Worm (Caenorhabditis elegans) whole organism, young adult: ENCODE measurements around the gene F13H8.3.

ENCODE experiments used
- B0019.2 ChIP-seq: fragments of 200-800 bp; sonication (Bioruptor generic); conservative IDR thresholded peaks from 2 replicates; pipeline ENCODE4 v1.3.6; 2022; ENCODE audit warnings: missing genetic modification reagents, missing genetic modification characterization, missing compliant biosample characterization
- B0035.1 ChIP-seq: sonication (generic microtip); optimal IDR thresholded peaks from 2 replicates; lab custom pipeline; 2016; ENCODE audit warnings: missing genetic modification characterization, mild to moderate bottlenecking, missing compliant biosample characterization, missing genotype, missing genetic modification reagents
- B0336.3 ChIP-seq: fragments of 200-800 bp; sonication (Bioruptor generic); IDR thresholded peaks from 2 replicates; pipeline ENCODE4 v1.3.6; 2022; ENCODE audit warnings: missing genetic modification characterization, missing compliant biosample characterization
- C17E4.6 ChIP-seq: fragments of 200-800 bp; sonication (Bioruptor generic); IDR thresholded peaks from 2 replicates; pipeline ENCODE4 v1.3.6; 2022; ENCODE audit warnings: missing genetic modification reagents, missing genetic modification characterization, missing compliant biosample characterization
- D2030.7 ChIP-seq: fragments of 200-800 bp; sonication (Bioruptor generic); IDR thresholded peaks from 2 replicates; pipeline ENCODE4 v1.3.6; 2022; ENCODE audit warnings: missing genetic modification reagents, missing genetic modification characterization, missing compliant biosample characterization
- F10E7.11 ChIP-seq: sonication (generic microtip); optimal IDR thresholded peaks from 2 replicates; lab custom pipeline; 2017; ENCODE audit warnings: mild to moderate bottlenecking, missing genetic modification characterization, moderate library complexity, missing compliant biosample characterization
- F23B12.7 ChIP-seq: sonication (generic microtip); optimal IDR thresholded peaks from 2 replicates; lab custom pipeline; 2017; ENCODE audit warnings: missing genetic modification characterization, mild to moderate bottlenecking, missing compliant biosample characterization, antibody characterized with exemption, moderate library complexity; ENCODE audit not compliant: insufficient read depth
- F37B4.10 ChIP-seq: fragments of 200-800 bp; sonication (Bioruptor generic); IDR thresholded peaks from 2 replicates; pipeline ENCODE4 v1.3.6; 2022; ENCODE audit warnings: missing genetic modification characterization, missing compliant biosample characterization
- F49E8.2 ChIP-seq: sonication (generic microtip); optimal IDR thresholded peaks from 3 replicates; lab custom pipeline; 2017; ENCODE audit warnings: missing genetic modification characterization, mild to moderate bottlenecking, missing compliant biosample characterization, antibody characterized with exemption, moderate library complexity; ENCODE audit not compliant: insufficient read depth
- K12H6.12 ChIP-seq: fragments of 200-800 bp; sonication (Bioruptor generic); optimal IDR thresholded peaks from 2 replicates; lab custom pipeline; 2018; ENCODE audit warnings: mild to moderate bottlenecking, missing genetic modification characterization, missing compliant biosample characterization
- Y53G8AR.9 ChIP-seq: fragments of 200-800 bp; sonication (Bioruptor generic); conservative IDR thresholded peaks from 2 replicates; pipeline ENCODE4 v1.3.6; 2022; ENCODE audit warnings: missing genetic modification reagents, missing genetic modification characterization, missing compliant biosample characterization
- akir-1 ChIP-seq: fragments of 200-800 bp; sonication (Bioruptor generic); optimal IDR thresholded peaks from 2 replicates; lab custom pipeline; 2018; ENCODE audit warnings: mild to moderate bottlenecking, missing genetic modification characterization, moderate library complexity, missing compliant biosample characterization
- aptf-3 ChIP-seq: fragments of 200-800 bp; sonication (Bioruptor generic); IDR thresholded peaks from 2 replicates; pipeline ENCODE4 v1.3.6; 2022; ENCODE audit warnings: missing genetic modification characterization, missing compliant biosample characterization
- atf-7 ChIP-seq: sonication (generic microtip); optimal IDR thresholded peaks from 2 replicates; lab custom pipeline; 2017; ENCODE audit warnings: mild to moderate bottlenecking, missing genetic modification characterization, missing compliant biosample characterization
- athp-1 ChIP-seq: sonication (generic microtip); optimal IDR thresholded peaks from 2 replicates; lab custom pipeline; 2017; ENCODE audit warnings: mild to moderate bottlenecking, missing genetic modification characterization, missing compliant biosample characterization
- bed-2 ChIP-seq: fragments of 200-800 bp; sonication (Bioruptor generic); IDR thresholded peaks from 2 replicates; pipeline ENCODE4 v1.3.6; 2022; ENCODE audit warnings: missing genetic modification reagents, missing genetic modification characterization, missing compliant biosample characterization
- cebp-2 ChIP-seq: fragments of 200-800 bp; sonication (Bioruptor generic); IDR thresholded peaks from 2 replicates; pipeline ENCODE4 v1.3.6; 2022; ENCODE audit warnings: missing genetic modification characterization, missing compliant biosample characterization
- ceh-27 ChIP-seq: fragments of 200-800 bp; sonication (Bioruptor generic); optimal IDR thresholded peaks from 2 replicates; lab custom pipeline; 2018; ENCODE audit warnings: mild to moderate bottlenecking, missing genetic modification characterization, moderate library complexity, missing compliant biosample characterization
- ceh-91 ChIP-seq: fragments of 200-800 bp; sonication (Bioruptor generic); IDR thresholded peaks from 2 replicates; pipeline ENCODE4 v1.3.6; 2022; ENCODE audit warnings: missing genetic modification reagents, missing genetic modification characterization, missing compliant biosample characterization
- chd-7 ChIP-seq: sonication (generic microtip); optimal IDR thresholded peaks from 2 replicates; lab custom pipeline; 2016; ENCODE audit warnings: mild to moderate bottlenecking, missing genetic modification characterization, moderate library complexity, missing compliant biosample characterization
- dox-1 ChIP-seq: fragments of 200-800 bp; sonication (Bioruptor generic); IDR thresholded peaks from 2 replicates; pipeline ENCODE4 v1.3.6; 2022; ENCODE audit warnings: missing genetic modification reagents, missing genetic modification characterization, missing compliant biosample characterization
- efl-1 ChIP-seq: fragments of 150-350 bp; optimal IDR thresholded peaks from 2 replicates; lab custom pipeline; 2014; ENCODE audit warnings: missing biosample characterization, missing genetic modification reagents, missing genetic modification characterization
- egl-18 ChIP-seq: fragments of 200-800 bp; sonication (Bioruptor generic); IDR thresholded peaks from 2 replicates; pipeline ENCODE4 v1.3.6; 2022; ENCODE audit warnings: missing genetic modification reagents, missing genetic modification characterization, missing compliant biosample characterization
- egrh-3 ChIP-seq: fragments of 200-800 bp; sonication (Bioruptor generic); IDR thresholded peaks from 2 replicates; pipeline ENCODE4 v1.3.6; 2022; ENCODE audit warnings: missing genetic modification reagents, missing genetic modification characterization, missing compliant biosample characterization
- hlh-26 ChIP-seq: fragments of 200-800 bp; sonication (Bioruptor generic); conservative IDR thresholded peaks from 2 replicates; pipeline ENCODE4 v1.3.6; 2022; ENCODE audit warnings: missing genetic modification reagents, missing genetic modification characterization, missing compliant biosample characterization
- hrde-1 ChIP-seq: sonication (generic microtip); optimal IDR thresholded peaks from 2 replicates; lab custom pipeline; 2016; ENCODE audit warnings: missing genetic modification characterization, mild to moderate bottlenecking, missing compliant biosample characterization, moderate library complexity, missing genotype, missing genetic modification reagents, borderline replicate concordance
- lag-1 ChIP-seq: fragments of 200-800 bp; sonication (Bioruptor generic); IDR thresholded peaks from 2 replicates; pipeline ENCODE4 v1.3.6; 2022; ENCODE audit warnings: missing genetic modification reagents, missing genetic modification characterization, missing compliant biosample characterization
- let-526 ChIP-seq: fragments of 200-800 bp; sonication (Bioruptor generic); IDR thresholded peaks from 2 replicates; pipeline ENCODE4 v1.3.6; 2022; ENCODE audit warnings: missing genetic modification reagents, missing genetic modification characterization, missing compliant biosample characterization
- let-607 ChIP-seq, 2 experiments: fragments of 200-800 bp in 1 of 2; sonication (Bioruptor generic) in 1 of 2; sonication (generic microtip) in 1 of 2; optimal IDR thresholded peaks; 2 replicates each; lab custom pipeline; 2016 to 2018; ENCODE audit warnings: mild to moderate bottlenecking in 2 of 2, missing compliant biosample characterization in 2 of 2, missing genetic modification characterization in 2 of 2, moderate library complexity in 2 of 2, missing genotype in 1 of 2
- lin-40 ChIP-seq: sonication (generic microtip); optimal IDR thresholded peaks from 2 replicates; lab custom pipeline; 2016; ENCODE audit warnings: missing genetic modification characterization, mild to moderate bottlenecking, missing compliant biosample characterization, missing genotype, missing genetic modification reagents
- lir-1 ChIP-seq: fragments of 200-800 bp; sonication (Bioruptor generic); conservative IDR thresholded peaks from 2 replicates; pipeline ENCODE4 v1.3.6; 2022; ENCODE audit warnings: missing genetic modification reagents, missing genetic modification characterization, missing compliant biosample characterization
- lsl-1 ChIP-seq: fragments of 200-800 bp; sonication (Bioruptor generic); optimal IDR thresholded peaks from 2 replicates; lab custom pipeline; 2018; ENCODE audit warnings: mild to moderate bottlenecking, missing genetic modification characterization, moderate library complexity, missing compliant biosample characterization
- mcd-1 ChIP-seq: fragments of 200-800 bp; sonication (Bioruptor generic); IDR thresholded peaks from 2 replicates; pipeline ENCODE4 v1.3.6; 2022; ENCODE audit warnings: missing genetic modification reagents, missing genetic modification characterization, missing compliant biosample characterization
- nfyb-1 ChIP-seq: fragments of 200-800 bp; sonication (Bioruptor generic); IDR thresholded peaks from 2 replicates; pipeline ENCODE4 v1.3.6; 2022; ENCODE audit warnings: missing genetic modification reagents, missing genetic modification characterization, missing compliant biosample characterization
- nhr-120 ChIP-seq: fragments of 200-800 bp; sonication (Bioruptor generic); IDR thresholded peaks from 2 replicates; pipeline ENCODE4 v1.3.6; 2022; ENCODE audit warnings: missing genetic modification characterization, missing compliant biosample characterization
- nhr-90 ChIP-seq: sonication (generic microtip); optimal IDR thresholded peaks from 2 replicates; lab custom pipeline; 2016; ENCODE audit warnings: missing genotype, mild to moderate bottlenecking, missing genetic modification characterization, missing compliant biosample characterization
- pha-4 ChIP-seq: fragments of 150-350 bp; sonication (generic microtip); optimal IDR thresholded peaks from 2 replicates; lab custom pipeline; 2014; ENCODE audit warnings: missing biosample characterization, missing genetic modification reagents, missing genetic modification characterization
- rcor-1 ChIP-seq: fragments of 200-800 bp; sonication (Bioruptor generic); IDR thresholded peaks from 2 replicates; pipeline ENCODE4 v1.3.6; 2022; ENCODE audit warnings: missing genetic modification reagents, missing genetic modification characterization, missing compliant biosample characterization
- repo-1 ChIP-seq: sonication (generic microtip); optimal IDR thresholded peaks from 2 replicates; lab custom pipeline; 2017; ENCODE audit warnings: mild to moderate bottlenecking, missing genetic modification characterization, missing compliant biosample characterization
- sdz-38 ChIP-seq: sonication (generic microtip); optimal IDR thresholded peaks from 2 replicates; lab custom pipeline; 2016; ENCODE audit warnings: missing genotype, missing genetic modification characterization, missing compliant biosample characterization
- sea-2 ChIP-seq: fragments of 200-800 bp; sonication (Bioruptor generic); IDR thresholded peaks from 2 replicates; pipeline ENCODE4 v1.3.6; 2022; ENCODE audit warnings: missing genetic modification characterization, missing compliant biosample characterization
- snpc-1.3 ChIP-seq: sonication (generic microtip); optimal IDR thresholded peaks from 2 replicates; lab custom pipeline; 2017; ENCODE audit warnings: missing genetic modification characterization, mild to moderate bottlenecking, missing compliant biosample characterization, antibody characterized with exemption, moderate library complexity, missing genotype, missing genetic modification reagents; ENCODE audit not compliant: insufficient read depth
- snpc-3.4 ChIP-seq: sonication (generic microtip); optimal IDR thresholded peaks from 2 replicates; lab custom pipeline; 2017; ENCODE audit warnings: missing genetic modification characterization, mild to moderate bottlenecking, missing compliant biosample characterization, antibody characterized with exemption, moderate library complexity, missing genotype, missing genetic modification reagents
- somi-1 ChIP-seq: fragments of 200-800 bp; sonication (Bioruptor generic); optimal IDR thresholded peaks from 2 replicates; lab custom pipeline; 2018; ENCODE audit warnings: mild to moderate bottlenecking, missing genetic modification characterization, missing compliant biosample characterization
- ztf-18 ChIP-seq: sonication (generic microtip); optimal IDR thresholded peaks from 2 replicates; lab custom pipeline; 2016; ENCODE audit warnings: missing genotype, mild to moderate bottlenecking, missing genetic modification characterization, missing compliant biosample characterization
- ztf-22 ChIP-seq: fragments of 200-800 bp; sonication (Bioruptor generic); optimal IDR thresholded peaks from 2 replicates; lab custom pipeline; 2018; ENCODE audit warnings: mild to moderate bottlenecking, missing genetic modification characterization, moderate library complexity, missing compliant biosample characterization
- ztf-6 ChIP-seq: fragments of 200-800 bp; sonication (Bioruptor generic); IDR thresholded peaks from 2 replicates; pipeline ENCODE4 v1.3.6; 2022; ENCODE audit warnings: missing genetic modification reagents, missing genetic modification characterization, missing compliant biosample characterization

Gene F13H8.3

ce11 chrII:6269805-6270414, 6.1 kb downstream of the F13H8.3 start, which contains the start of gene F13H8.2 (continued):
- TF ChIP-seq chd-7 (tag; lab: Kevin White, UChicago) (no peak), nhr-90 (no peak), snpc-1.3 (tag; lab: Kevin White, UChicago) (no peak), egl-18 (GFP tag; lab: Robert Waterston, UW) (no peak), Y53G8AR.9 (GFP tag; lab: Robert Waterston, UW) (peak; percentile 61; the same call in 1 of the 2 replicates), efl-1 (GFP tag; lab: Kevin White, UChicago) (peak; percentile 76), bed-2 (GFP tag; lab: Robert Waterston, UW) (peak; percentile 88), C17E4.6 (GFP tag; lab: Robert Waterston, UW) (peak; percentile 70; the same call in 1 of the 2 replicates), hrde-1 (no peak), lir-1 (GFP tag; lab: Robert Waterston, UW) (peak; percentile 69), akir-1 (GFP tag; lab: Kevin White, UChicago) (no peak), F37B4.10 (GFP tag; lab: Robert Waterston, UW) (no peak), hlh-26 (GFP tag; lab: Robert Waterston, UW) (no peak), ceh-27 (peak; percentile 69), lin-40 (tag; lab: Kevin White, UChicago) (no peak), B0035.1 (no peak), sdz-38 (no peak), somi-1 (GFP tag; lab: Kevin White, UChicago) (no peak), F49E8.2 (tag; lab: Kevin White, UChicago) (peak; percentile 6), snpc-3.4 (no peak), K12H6.12 (tag; lab: Kevin White, UChicago) (peak; percentile 35), aptf-3 (GFP tag; lab: Robert Waterston, UW) (no peak), dox-1 (peak; percentile 96), ceh-91 (peak; percentile 78), lag-1 (no peak), athp-1 (tag; lab: Kevin White, UChicago) (no peak), B0336.3 (GFP tag; lab: Robert Waterston, UW) (no peak; the same call in 1 of the 2 replicates), F23B12.7 (tag; lab: Kevin White, UChicago) (peak; percentile 95), mcd-1 (GFP tag; lab: Robert Waterston, UW) (peak; percentile 90), D2030.7 (peak; percentile 94), sea-2 (GFP tag; lab: Robert Waterston, UW) (no peak), ztf-18 (tag; lab: Kevin White, UChicago) (peak; percentile 56), cebp-2 (GFP tag; lab: Robert Waterston, UW) (0 out of 2 replicates have a peak, but pooled peaks have one; percentile 32), rcor-1 (GFP tag; lab: Robert Waterston, UW) (peak; percentile 92), atf-7 (tag; lab: Kevin White, UChicago) (no peak), repo-1 (no peak), pha-4 (tag; lab: Kevin White, UChicago) (no peak), ztf-6 (GFP tag; lab: Robert Waterston, UW) (peak; percentile 50; the same call in 1 of the 2 replicates), egrh-3 (GFP tag; lab: Robert Waterston, UW) (peak; percentile 75), B0019.2 (GFP tag; lab: Robert Waterston, UW) (peak; percentile 84), F10E7.11 (tag; lab: Kevin White, UChicago) (no peak), nfyb-1 (GFP tag; lab: Robert Waterston, UW) (peak; percentile 93), ztf-22 (GFP tag; lab: Kevin White, UChicago) (no peak), let-526 (GFP tag; lab: Robert Waterston, UW) (0 out of 2 replicates have a peak, but pooled peaks have one; percentile 9), let-607 (tag; optimal IDR thresholded peaks at IDR 0.05; lab: Kevin White, UChicago) (no peak), nhr-120 (GFP tag; lab: Robert Waterston, UW) (no peak), lsl-1 (GFP tag; lab: Kevin White, UChicago) (peak; percentile 63)
